Worm (Caenorhabditis elegans) whole organism, L4/young adult: Measurements from ENCODE around the gene idpc-5.

Experiments used
- W03F9.2 ChIP-seq: fragments of 150-350 bp; optimal IDR thresholded peaks from 2 replicates; lab custom pipeline; 2014; ENCODE audit warnings: missing biosample characterization, missing genetic modification characterization
- dao-5 ChIP-seq: sonication (generic microtip); optimal IDR thresholded peaks from 2 replicates; lab custom pipeline; 2016; ENCODE audit warnings: missing genotype, missing genetic modification characterization, moderate library complexity, missing compliant biosample characterization
- him-1 ChIP-seq: sonication (generic microtip); optimal IDR thresholded peaks from 2 replicates; lab custom pipeline; 2016; ENCODE audit warnings: missing genotype, missing genetic modification reagents, missing genetic modification characterization, missing compliant biosample characterization

DNA sequence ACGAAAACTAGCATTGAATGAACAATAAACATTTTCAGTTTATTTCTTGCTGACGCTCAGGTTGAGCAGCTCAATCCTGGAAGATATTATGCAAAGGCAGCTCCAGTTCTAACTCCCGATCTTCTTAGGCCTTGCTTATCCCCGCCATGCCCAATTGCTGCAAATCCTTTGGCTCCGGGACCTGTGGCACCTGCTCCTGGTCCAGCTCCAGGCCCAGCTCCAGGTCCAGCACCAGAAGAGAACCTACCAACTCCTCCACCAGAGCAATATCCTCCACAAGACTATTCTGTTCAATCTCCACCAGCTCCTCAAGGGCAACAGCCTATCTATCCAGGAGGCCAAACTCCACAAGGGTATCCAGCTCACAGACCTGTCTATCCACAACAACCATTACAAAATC lies 6.6 kb downstream of the idpc-5 start:
- TF ChIP-seq him-1 (no peak), W03F9.2 (tag; lab: Kevin White, UChicago) (no peak), dao-5 (tag; lab: Kevin White, UChicago) (no peak)
